Fruit fly (Drosophila melanogaster): ENCODE data around the gene CG32176.

Gene CG32176

DNA sequence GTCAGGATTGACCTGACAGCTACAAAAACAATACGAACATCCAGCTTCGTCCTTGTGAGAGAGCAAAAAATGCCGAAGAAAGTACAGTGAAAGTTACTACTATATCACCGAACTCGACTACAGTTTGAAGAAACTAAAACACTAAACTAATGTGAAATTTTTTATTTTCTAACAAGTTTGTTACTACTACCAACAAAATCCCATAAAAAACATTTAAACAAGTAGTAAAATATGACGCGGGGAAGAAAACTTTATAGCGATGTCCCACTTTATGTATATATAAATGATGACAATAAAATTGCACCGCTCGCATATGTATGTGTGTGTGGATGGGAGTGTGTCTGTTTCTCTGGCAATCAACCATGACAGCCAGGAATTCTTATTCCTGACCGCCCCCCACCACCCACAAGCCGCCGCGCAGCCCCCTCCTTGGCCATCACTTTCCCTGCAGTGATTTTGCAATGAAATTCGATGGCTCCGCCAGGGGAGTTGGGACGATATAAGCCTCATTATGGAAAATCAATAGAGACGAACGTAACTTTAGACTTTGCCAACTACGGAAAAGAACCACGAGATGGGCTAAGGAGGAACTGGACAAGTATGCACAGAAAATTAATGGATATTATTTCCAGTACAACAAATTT, 27.8 kb downstream of the CG32176 start:
- TF ChIP-seq Gug (GFP tag; IDR thresholded peaks at IDR 0.05) (no peak), fkh (GFP tag; optimal IDR thresholded peaks at IDR 0.05) (no peak), CG6808 (GFP tag; optimal IDR thresholded peaks at IDR 0.05) (no peak), CG8632 (GFP tag; optimal IDR thresholded peaks at IDR 0.05) (no peak), achi (GFP tag; optimal IDR thresholded peaks at IDR 0.05) (no peak), CG3919 (GFP tag; optimal IDR thresholded peaks at IDR 0.05) (no peak), CG11902 (GFP tag; optimal IDR thresholded peaks at IDR 0.05) (no peak), CG6163 (GFP tag; IDR thresholded peaks at IDR 0.05) (no peak)

dm6 chr3L:17462474-17462873, 28.8 kb downstream of the CG32176 start:
- TF ChIP-seq fd85E (GFP tag; optimal IDR thresholded peaks at IDR 0.05) = no peak
- TF ChIP-seq CG7368 (GFP tag; optimal IDR thresholded peaks at IDR 0.05) = no peak
- TF ChIP-seq Hr4 (GFP tag; optimal IDR thresholded peaks at IDR 0.05) = no peak
- no peak for TF ChIP-seq CG16779 (tag; optimal IDR thresholded peaks at IDR 0.05)
- TF ChIP-seq CG8632 (GFP tag; optimal IDR thresholded peaks at IDR 0.05) = no peak
- no peak for TF ChIP-seq CG11294 (GFP tag; IDR thresholded peaks at IDR 0.05)
- no peak for TF ChIP-seq Blimp-1 (GFP tag; optimal IDR thresholded peaks at IDR 0.05)
- TF ChIP-seq Smox (GFP tag; optimal IDR thresholded peaks at IDR 0.05) = no peak
- no peak for TF ChIP-seq CG8119 (GFP tag; IDR thresholded peaks at IDR 0.05)
- TF ChIP-seq fkh (GFP tag; optimal IDR thresholded peaks at IDR 0.05) = no peak
- TF ChIP-seq Sox15 (GFP tag; optimal IDR thresholded peaks at IDR 0.05) = no peak
- no peak for TF ChIP-seq CG11902 (GFP tag; optimal IDR thresholded peaks at IDR 0.05)

DNA sequence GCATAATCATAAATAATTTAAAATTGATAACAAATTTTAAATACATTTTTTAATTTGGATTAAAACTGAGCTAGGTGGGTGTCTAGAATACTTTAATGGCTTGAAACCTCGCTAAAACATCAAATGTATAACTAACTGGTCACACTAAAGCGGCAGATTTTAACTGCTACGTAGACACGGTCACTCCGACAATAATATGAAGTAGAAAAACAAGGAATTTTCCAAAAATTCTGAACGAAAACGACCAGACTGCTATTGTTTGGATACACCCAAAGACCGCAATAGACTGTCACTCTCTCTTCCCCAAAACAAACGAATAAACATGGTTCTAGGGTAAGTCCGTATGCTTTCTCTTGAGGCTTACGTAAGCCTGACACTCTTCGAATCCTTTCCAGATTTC, 32.1 kb downstream of the CG32176 start, which contains the start of gene QIL1:
Gene QIL1 (plus strand): TSS at position 142 of the 400 bp plus-strand sequence.
- TF ChIP-seq CG6792 (GFP tag; optimal IDR thresholded peaks at IDR 0.05) (no peak), CG4318 (GFP tag; optimal IDR thresholded peaks at IDR 0.05) (no peak), Eip78C (GFP tag) (peak; percentile 55), CG6276 (GFP tag; optimal IDR thresholded peaks at IDR 0.05) (no peak), Sox102F (GFP tag; optimal IDR thresholded peaks at IDR 0.05) (no peak), achi (GFP tag; optimal IDR thresholded peaks at IDR 0.05) (no peak), OdsH (GFP tag; optimal IDR thresholded peaks at IDR 0.05) (no peak), dac (GFP tag; optimal IDR thresholded peaks at IDR 0.05) (no peak), Met (GFP tag; optimal IDR thresholded peaks at IDR 0.05) (no peak)

dm6 chr3L:17470110-17470509, 36.4 kb downstream of the CG32176 start, which contains the start of gene SecCl:
Gene SecCl (plus strand): TSS chr3L:17470127.
- TF ChIP-seq eg (GFP tag; IDR thresholded peaks at IDR 0.05) (0 out of 3 replicates have a peak, but pooled peaks have one; percentile 16), fkh (GFP tag; optimal IDR thresholded peaks at IDR 0.05) (peak; percentile 12), CG11294 (GFP tag; IDR thresholded peaks at IDR 0.05) (no peak)

- TF ChIP-seq fkh (GFP tag; optimal IDR thresholded peaks at IDR 0.05) (no peak), Ets96B (tag; optimal IDR thresholded peaks at IDR 0.05) (no peak), spab (GFP tag; optimal IDR thresholded peaks at IDR 0.05) (no peak), Met (GFP tag; optimal IDR thresholded peaks at IDR 0.05) (no peak), Blimp-1 (GFP tag; optimal IDR thresholded peaks at IDR 0.05) (no peak), CG6276 (GFP tag; optimal IDR thresholded peaks at IDR 0.05) (no peak), dsx (GFP tag; optimal IDR thresholded peaks at IDR 0.05; ENCODE audit: poor library complexity, severe bottlenecking) (no peak)
Measured at dm6 chr3L:17473889-17474288, 40.2 kb downstream of the CG32176 start.

DNA sequence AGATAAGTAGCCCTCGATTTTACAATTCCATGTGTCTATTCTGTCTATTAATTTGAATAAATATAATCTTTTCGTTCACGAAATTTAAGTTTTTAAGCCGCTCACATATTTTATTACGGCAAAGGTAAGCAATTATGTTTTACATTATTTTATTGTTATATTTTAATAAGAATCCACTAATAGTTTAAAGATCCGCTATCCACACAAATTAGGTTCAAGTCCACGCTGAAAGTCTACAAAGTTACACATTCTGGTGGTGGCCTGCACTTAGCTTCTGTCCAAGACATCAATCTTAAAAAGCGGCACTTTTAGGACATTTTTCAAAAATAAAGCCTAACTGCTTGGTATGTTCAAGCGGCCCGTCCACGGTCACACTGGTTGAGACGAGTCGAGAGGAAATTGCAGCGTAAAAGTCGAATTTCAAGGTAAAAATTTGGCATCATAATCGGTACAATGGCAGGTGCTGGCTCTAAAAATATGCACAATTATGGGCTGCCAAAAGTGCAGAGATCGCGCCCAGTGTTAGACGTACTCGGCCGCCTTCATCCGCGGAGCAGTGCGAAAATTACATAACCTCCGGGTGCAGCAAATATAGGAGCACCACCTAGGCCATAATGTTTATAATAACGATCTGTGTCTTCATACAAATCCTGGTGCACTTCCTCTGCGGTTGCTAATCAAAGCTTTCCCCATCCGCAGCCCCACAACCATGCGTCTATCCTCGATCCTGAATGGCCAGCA, 41.2 kb downstream of the CG32176 start, which contains the start of the genes UQCR-Q and CG46525:
Gene UQCR-Q (plus strand): TSS at position 51 of the 741 bp plus-strand sequence.
Gene CG46525 (plus strand): TSS at position 510 of the 741 bp plus-strand sequence.
- TF ChIP-seq vri (GFP tag; optimal IDR thresholded peaks at IDR 0.05) = peak; percentile 83
- no peak for TF ChIP-seq topi (GFP tag; optimal IDR thresholded peaks at IDR 0.05)
